Worm (Caenorhabditis elegans) whole organism, early embryonic: ENCODE results near the gene ZK180.7.

ENCODE experiments used
- B0310.2 ChIP-seq: sonication (generic microtip); optimal IDR thresholded peaks from 2 replicates; lab custom pipeline; 2016; ENCODE audit warnings: mild to moderate bottlenecking, missing genetic modification characterization, missing compliant biosample characterization
- F13C5.2 ChIP-seq: sonication (generic microtip); optimal IDR thresholded peaks from 2 replicates; lab custom pipeline; 2017; ENCODE audit warnings: mild to moderate bottlenecking, missing genetic modification characterization, inconsistent platforms, missing compliant biosample characterization
- aly-1 ChIP-seq: sonication (generic microtip); optimal IDR thresholded peaks from 2 replicates; lab custom pipeline; 2016; ENCODE audit warnings: missing genetic modification characterization, missing compliant biosample characterization
- ama-1 ChIP-seq: fragments of 150-350 bp; optimal IDR thresholded peaks from 2 replicates; lab custom pipeline; 2014
- ceh-13 ChIP-seq: fragments of 200-800 bp; sonication (Bioruptor generic); optimal IDR thresholded peaks from 2 replicates; lab custom pipeline; 2018; ENCODE audit warnings: mild to moderate bottlenecking, missing genetic modification characterization, missing compliant biosample characterization
- ceh-36 ChIP-seq: sonication (generic microtip); optimal IDR thresholded peaks from 2 replicates; lab custom pipeline; 2016; ENCODE audit warnings: missing genetic modification characterization, inconsistent platforms, missing compliant biosample characterization
- ets-7 ChIP-seq: sonication (generic microtip); optimal IDR thresholded peaks from 2 replicates; lab custom pipeline; 2016; ENCODE audit warnings: missing genotype, missing genetic modification characterization, missing compliant biosample characterization
- flt-1 ChIP-seq: fragments of 200-800 bp; sonication (Bioruptor generic); IDR thresholded peaks from 2 replicates; pipeline ENCODE4 v1.3.6; 2022; ENCODE audit warnings: missing genetic modification characterization, missing compliant biosample characterization
- hmbx-1 ChIP-seq: sonication (generic microtip); optimal IDR thresholded peaks from 2 replicates; lab custom pipeline; 2016; ENCODE audit warnings: mild to moderate bottlenecking, missing genetic modification characterization, missing compliant biosample characterization
- hmg-4 ChIP-seq: fragments of 200-800 bp; sonication (Bioruptor generic); optimal IDR thresholded peaks from 2 replicates; lab custom pipeline; 2018; ENCODE audit warnings: mild to moderate bottlenecking, missing genetic modification characterization, missing compliant biosample characterization
- hnd-1 ChIP-seq: sonication (generic microtip); optimal IDR thresholded peaks from 2 replicates; lab custom pipeline; 2016; ENCODE audit warnings: missing genetic modification characterization, missing compliant biosample characterization
- pes-1 ChIP-seq: fragments of 200-800 bp; sonication (Bioruptor generic); IDR thresholded peaks from 2 replicates; pipeline ENCODE4 v1.3.6; 2022; ENCODE audit warnings: missing genetic modification reagents, missing genetic modification characterization, missing compliant biosample characterization
- scrt-1 ChIP-seq: fragments of 200-800 bp; sonication (Bioruptor generic); IDR thresholded peaks from 2 replicates; pipeline ENCODE4 v1.3.6; 2022; ENCODE audit warnings: missing genetic modification characterization, missing compliant biosample characterization
- sea-1 ChIP-seq: fragments of 200-800 bp; sonication (Bioruptor generic); conservative IDR thresholded peaks from 2 replicates; pipeline ENCODE4 v1.3.6; 2022; ENCODE audit warnings: missing genetic modification characterization, missing compliant biosample characterization
- tbx-11 ChIP-seq: fragments of 200-800 bp; sonication (Bioruptor generic); IDR thresholded peaks from 2 replicates; pipeline ENCODE4 v1.3.6; 2022; ENCODE audit warnings: missing genetic modification characterization, missing compliant biosample characterization
- tbx-37 ChIP-seq: fragments of 200-800 bp; sonication (Bioruptor generic); conservative IDR thresholded peaks from 2 replicates; pipeline ENCODE4 v1.3.6; 2022; ENCODE audit warnings: missing genetic modification reagents, missing genetic modification characterization, missing compliant biosample characterization
- tra-4 ChIP-seq: sonication (generic microtip); optimal IDR thresholded peaks from 2 replicates; lab custom pipeline; 2017; ENCODE audit warnings: missing genetic modification characterization, missing compliant biosample characterization

Gene ZK180.7

DNA sequence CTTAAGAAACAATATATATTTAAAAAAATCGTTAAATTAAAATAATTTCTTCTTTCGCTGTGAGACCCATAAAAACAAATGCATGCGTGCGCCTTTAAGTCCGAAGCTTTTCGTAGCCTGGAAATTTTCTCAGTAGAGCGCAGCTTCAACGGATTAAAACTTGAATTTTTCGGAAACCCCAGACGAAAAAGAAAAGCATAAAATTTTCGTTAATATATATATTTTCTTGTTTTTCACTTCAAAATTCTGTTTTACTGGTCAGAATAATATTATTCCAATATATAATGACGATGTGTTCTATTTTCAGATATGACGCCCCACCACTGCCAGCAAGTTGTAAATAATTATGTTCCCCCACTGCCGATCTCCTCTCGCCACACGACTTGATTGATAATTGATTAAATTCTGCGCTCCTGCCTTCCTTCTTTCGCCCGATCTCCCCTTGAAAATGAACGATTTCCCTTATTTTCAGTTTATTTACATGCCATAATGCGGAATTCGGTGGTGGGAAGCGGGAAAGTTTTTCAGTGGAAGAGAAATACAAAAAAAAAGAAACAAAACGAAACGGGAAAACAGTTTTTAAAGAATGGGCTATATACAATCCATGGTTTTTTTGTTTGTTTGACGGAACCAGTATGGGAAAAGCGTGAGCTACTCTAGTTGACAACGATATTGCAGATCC lies 22.2 kb upstream of the ZK180.7 start:
- TF ChIP-seq flt-1 (no peak), hmbx-1 (tag; lab: Kevin White, UChicago) (no peak), ets-7 (tag; lab: Kevin White, UChicago) (no peak), ceh-36 (tag; lab: Kevin White, UChicago) (no peak), hmg-4 (GFP tag; lab: Kevin White, UChicago) (no peak), F13C5.2 (no peak), hnd-1 (tag; lab: Kevin White, UChicago) (no peak), ama-1 (lab: Kevin White, UChicago) (no peak), tbx-11 (GFP tag; lab: Robert Waterston, UW) (no peak), aly-1 (tag; lab: Kevin White, UChicago) (no peak), ceh-13 (GFP tag; lab: Kevin White, UChicago) (no peak), pes-1 (no peak), B0310.2 (tag; lab: Kevin White, UChicago) (no peak), scrt-1 (GFP tag; lab: Robert Waterston, UW) (no peak), sea-1 (no peak), tra-4 (tag; lab: Kevin White, UChicago) (no peak), tbx-37 (GFP tag; lab: Robert Waterston, UW) (no peak)

DNA sequence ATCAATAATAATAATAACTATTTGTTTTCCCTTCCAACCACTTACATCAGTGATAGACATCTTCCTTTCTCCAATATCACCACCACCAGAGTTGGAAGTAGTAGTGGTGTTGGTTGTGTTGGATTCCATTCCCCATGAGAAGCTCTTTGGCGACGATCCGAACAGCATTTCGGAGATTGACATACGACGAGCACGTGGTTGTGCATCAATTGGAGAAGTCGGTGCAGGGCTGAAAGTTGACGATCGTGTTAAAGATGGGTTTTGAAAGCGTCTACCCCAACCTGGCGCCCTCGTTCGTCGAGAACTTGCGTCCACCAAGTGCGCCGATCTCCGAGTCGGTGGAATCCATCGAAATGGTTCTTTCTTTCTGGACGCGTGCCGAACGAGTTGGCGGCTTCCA lies 21.3 kb upstream of the ZK180.7 start:
- no peak for TF ChIP-seq scrt-1 (GFP tag; lab: Robert Waterston, UW)
- no peak for TF ChIP-seq ceh-13 (GFP tag; lab: Kevin White, UChicago)
- no peak for TF ChIP-seq aly-1 (tag; lab: Kevin White, UChicago)
- no peak for TF ChIP-seq ceh-36 (tag; lab: Kevin White, UChicago)
- no peak for TF ChIP-seq B0310.2 (tag; lab: Kevin White, UChicago)
- no peak for TF ChIP-seq hnd-1 (tag; lab: Kevin White, UChicago)
- no peak for TF ChIP-seq ama-1 (lab: Kevin White, UChicago)
- no peak for TF ChIP-seq pes-1

DNA sequence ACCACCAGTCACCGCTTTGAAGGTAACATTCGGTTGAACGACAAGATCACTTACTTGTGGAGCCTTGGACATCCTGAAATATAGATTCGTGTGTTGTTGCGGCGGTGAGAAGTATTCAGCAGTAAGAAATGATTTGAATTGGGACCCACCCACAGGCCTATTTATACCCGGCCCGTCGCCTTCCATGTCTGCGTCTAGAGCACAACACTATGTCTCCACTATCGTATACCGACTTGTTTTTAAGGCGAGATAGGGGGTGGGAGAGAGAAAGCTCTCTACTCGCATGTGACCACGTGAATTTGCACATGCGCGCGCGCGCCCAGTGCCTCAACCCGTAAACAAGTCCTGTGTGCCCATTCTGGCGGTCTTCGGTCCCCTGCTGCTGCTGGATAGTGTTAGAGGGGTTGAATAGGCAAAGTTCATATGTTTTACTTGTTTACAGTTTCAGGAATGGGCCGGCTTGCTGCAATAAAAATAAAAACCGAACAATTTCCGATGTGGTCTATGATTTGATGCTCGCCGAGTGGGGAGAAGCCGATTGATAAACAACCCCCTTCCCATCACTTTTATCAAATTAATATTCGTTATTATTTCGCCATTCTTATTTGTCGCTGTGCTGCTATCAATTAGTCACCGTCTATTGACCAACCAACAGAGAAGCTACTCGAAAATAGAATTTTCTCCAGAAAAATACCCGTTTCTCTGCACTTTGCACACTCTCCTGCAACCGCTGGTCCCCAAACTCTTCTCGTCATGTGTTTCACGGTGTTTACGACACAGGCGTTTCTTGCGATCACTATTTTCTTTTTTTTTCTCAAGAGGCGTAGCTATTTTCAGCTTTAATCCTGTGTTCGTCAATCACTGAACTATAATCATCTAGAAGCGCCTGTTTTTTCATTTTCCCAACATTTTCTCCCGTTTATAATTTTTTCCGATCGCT lies 20.3 kb upstream of the ZK180.7 start:
- TF ChIP-seq B0310.2 (tag; lab: Kevin White, UChicago) (no peak), ceh-36 (tag; lab: Kevin White, UChicago) (no peak), ets-7 (tag; lab: Kevin White, UChicago) (no peak), hmbx-1 (tag; lab: Kevin White, UChicago) (no peak), sea-1 (no peak), flt-1 (no peak), hnd-1 (tag; lab: Kevin White, UChicago) (no peak), hmg-4 (GFP tag; lab: Kevin White, UChicago) (no peak), ceh-13 (GFP tag; lab: Kevin White, UChicago) (no peak), ama-1 (lab: Kevin White, UChicago) (no peak), tbx-11 (GFP tag; lab: Robert Waterston, UW) (no peak), tra-4 (tag; lab: Kevin White, UChicago) (no peak), F13C5.2 (no peak), aly-1 (tag; lab: Kevin White, UChicago) (no peak), scrt-1 (GFP tag; lab: Robert Waterston, UW) (no peak), pes-1 (no peak), tbx-37 (GFP tag; lab: Robert Waterston, UW) (no peak)

DNA sequence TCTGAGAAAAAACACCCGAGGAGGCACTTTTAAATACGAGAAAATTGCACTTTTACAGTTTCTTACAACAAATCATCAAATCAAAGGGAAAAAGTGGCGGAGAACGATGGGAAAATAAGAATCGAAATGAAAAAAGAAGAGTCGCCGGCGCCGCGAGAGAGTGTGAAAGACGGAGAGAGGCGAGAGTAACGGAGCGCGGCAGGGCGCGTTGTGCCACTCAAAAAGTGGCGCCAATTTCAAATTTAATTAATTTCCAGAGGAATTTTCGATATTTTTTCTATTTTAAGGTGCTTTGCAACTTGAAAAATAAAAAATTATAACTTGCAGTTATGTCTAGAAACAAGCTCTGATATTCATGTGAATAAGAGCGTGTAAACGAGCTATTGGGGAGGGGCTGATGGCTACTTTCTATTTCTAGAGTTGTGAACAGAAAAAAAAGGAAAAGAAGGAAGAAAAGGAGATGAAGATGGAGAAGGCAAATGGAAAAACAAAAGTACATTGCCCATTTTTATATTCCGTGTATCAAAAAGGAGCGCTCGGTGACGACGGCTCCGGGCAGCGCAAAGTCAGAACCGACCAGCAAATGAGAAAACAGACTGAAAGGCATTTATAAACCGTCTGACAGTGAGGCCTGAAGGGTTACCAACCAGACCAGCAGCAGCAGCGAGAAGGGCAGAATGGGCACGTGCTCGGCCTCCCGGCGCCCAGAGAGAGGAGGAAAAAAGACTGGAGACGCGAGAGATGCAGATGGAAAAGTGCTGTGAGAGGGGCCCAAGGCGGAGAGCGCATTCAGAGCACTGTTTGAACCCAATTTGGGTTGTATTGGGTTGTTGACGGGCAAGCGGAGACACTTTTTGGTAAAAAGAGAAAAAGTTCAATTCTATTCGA lies 19.2 kb upstream of the ZK180.7 start:
- no peak for TF ChIP-seq ceh-36 (tag; lab: Kevin White, UChicago)
- TF ChIP-seq ama-1 (lab: Kevin White, UChicago), result no peak
- TF ChIP-seq hnd-1 (tag; lab: Kevin White, UChicago), result no peak
- no peak for TF ChIP-seq flt-1
- no peak for TF ChIP-seq ets-7 (tag; lab: Kevin White, UChicago)
- no peak for TF ChIP-seq tbx-11 (GFP tag; lab: Robert Waterston, UW)
- TF ChIP-seq hmg-4 (GFP tag; lab: Kevin White, UChicago), result no peak
- no peak for TF ChIP-seq scrt-1 (GFP tag; lab: Robert Waterston, UW)
- TF ChIP-seq pes-1, result no peak
- no peak for TF ChIP-seq aly-1 (tag; lab: Kevin White, UChicago)
- no peak for TF ChIP-seq sea-1
- TF ChIP-seq F13C5.2, result no peak
- TF ChIP-seq tra-4 (tag; lab: Kevin White, UChicago), result no peak
- TF ChIP-seq hmbx-1 (tag; lab: Kevin White, UChicago), result no peak
- TF ChIP-seq ceh-13 (GFP tag; lab: Kevin White, UChicago), result no peak
- no peak for TF ChIP-seq tbx-37 (GFP tag; lab: Robert Waterston, UW)
- TF ChIP-seq B0310.2 (tag; lab: Kevin White, UChicago), result no peak

DNA sequence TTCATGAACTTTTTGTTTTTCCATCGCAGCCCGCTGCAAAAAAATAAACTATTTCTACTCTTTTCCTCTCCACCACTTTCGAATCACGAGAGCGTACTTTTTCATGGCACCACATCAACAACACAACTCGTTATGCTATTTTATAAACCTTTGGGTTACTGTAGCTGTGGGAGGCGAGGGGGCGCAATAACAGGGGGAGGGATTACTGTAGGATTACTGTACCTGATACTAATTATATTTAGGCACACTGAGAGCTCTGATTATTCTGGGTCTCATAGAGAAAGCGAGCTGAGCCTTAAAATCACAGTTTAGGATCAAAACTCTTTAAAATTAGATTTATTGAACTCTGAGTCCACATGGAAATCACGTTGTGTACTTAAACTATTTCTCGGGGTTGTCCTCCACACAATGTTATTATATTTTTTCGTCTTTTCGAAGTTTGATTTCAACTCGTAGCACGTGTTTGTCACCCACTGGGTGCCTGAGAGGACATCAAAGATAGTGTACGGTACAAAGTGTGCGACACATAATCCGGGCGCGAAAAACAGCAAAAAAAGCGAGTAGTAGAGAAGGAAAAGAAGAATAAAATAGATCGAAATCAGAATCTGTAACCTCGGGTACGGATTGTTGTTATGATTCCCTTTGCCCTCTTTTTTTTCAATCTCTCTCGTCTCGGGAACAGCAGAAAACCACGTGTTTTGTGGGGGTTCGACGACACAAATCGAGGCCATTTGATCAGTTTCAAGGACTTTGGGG lies 17.7 kb upstream of the ZK180.7 start:
- no peak for TF ChIP-seq ceh-36 (tag; lab: Kevin White, UChicago)
- TF ChIP-seq B0310.2 (tag; lab: Kevin White, UChicago), result no peak
- no peak for TF ChIP-seq F13C5.2
- no peak for TF ChIP-seq ets-7 (tag; lab: Kevin White, UChicago)
- no peak for TF ChIP-seq sea-1
- no peak for TF ChIP-seq tra-4 (tag; lab: Kevin White, UChicago)
- TF ChIP-seq ceh-13 (GFP tag; lab: Kevin White, UChicago), result no peak
- no peak for TF ChIP-seq pes-1
- no peak for TF ChIP-seq hmg-4 (GFP tag; lab: Kevin White, UChicago)
- TF ChIP-seq flt-1, result no peak
- TF ChIP-seq hnd-1 (tag; lab: Kevin White, UChicago), result no peak
- no peak for TF ChIP-seq hmbx-1 (tag; lab: Kevin White, UChicago)
- TF ChIP-seq aly-1 (tag; lab: Kevin White, UChicago), result no peak
- no peak for TF ChIP-seq tbx-37 (GFP tag; lab: Robert Waterston, UW)
- no peak for TF ChIP-seq tbx-11 (GFP tag; lab: Robert Waterston, UW)
- TF ChIP-seq ama-1 (lab: Kevin White, UChicago), result no peak
- TF ChIP-seq scrt-1 (GFP tag; lab: Robert Waterston, UW), result no peak
